Fruit fly (Drosophila melanogaster) whole organism, embryonic: ENCODE data around the gene Yip1d1.

Source experiments
- CG31441 ChIP-seq: fragments of 200-800 bp; sonication (Bioruptor generic); IDR thresholded peaks from 2 replicates; pipeline ENCODE4 v1.3.6; 2022; ENCODE audit warnings: missing biosample characterization, missing genetic modification characterization
- Hand ChIP-seq: fragments of 200-800 bp; sonication (Bioruptor generic); optimal IDR thresholded peaks from 2 replicates; lab custom pipeline; 2017; ENCODE audit warnings: mild to moderate bottlenecking, missing biosample characterization, missing genetic modification reagents, missing genetic modification characterization
- Hr78 ChIP-seq, 2 experiments: fragments of 200-800 bp in 1 of 2; fragments of >200 bp in 1 of 2; sonication (Bioruptor generic) in 1 of 2; optimal IDR thresholded peaks; 2 replicates each; lab custom pipeline; 2017 to 2019; ENCODE audit warnings: missing biosample characterization in 2 of 2, missing genetic modification characterization in 2 of 2, mild to moderate bottlenecking in 1 of 2, moderate library complexity in 1 of 2
- Oaz ChIP-seq: fragments of 200-800 bp; sonication (Bioruptor generic); IDR thresholded peaks from 2 replicates; pipeline ENCODE4 v1.3.6; 2022; ENCODE audit warnings: missing biosample characterization, missing genetic modification characterization
- Sox102F ChIP-seq: fragments of 200-800 bp; sonication (Bioruptor generic); optimal IDR thresholded peaks from 2 replicates; lab custom pipeline; 2018; ENCODE audit warnings: missing biosample characterization, mild to moderate bottlenecking, missing genetic modification characterization, moderate library complexity
- ac ChIP-seq: fragments of 200-800 bp; sonication (Bioruptor generic); optimal IDR thresholded peaks from 3 replicates; lab custom pipeline; 2017; ENCODE audit warnings: missing biosample characterization, mild to moderate bottlenecking, missing genetic modification characterization
- bbx ChIP-seq: fragments of 200-800 bp; sonication (Bioruptor generic); IDR thresholded peaks from 2 replicates; pipeline ENCODE4 v1.3.6; 2022; ENCODE audit warnings: missing biosample characterization, missing genetic modification characterization; ENCODE audit not compliant: partially characterized antibody
- btn ChIP-seq: fragments of 200-800 bp; sonication (Bioruptor generic); optimal IDR thresholded peaks from 2 replicates; lab custom pipeline; 2016; ENCODE audit warnings: missing biosample characterization, missing genetic modification characterization
- dmrt11E ChIP-seq: fragments of 200-800 bp; sonication (Bioruptor generic); optimal IDR thresholded peaks from 3 replicates; lab custom pipeline; 2018; ENCODE audit warnings: missing biosample characterization, mild to moderate bottlenecking, missing genetic modification characterization, moderate library complexity
- gcm ChIP-seq: fragments of 200-800 bp; sonication (Bioruptor generic); optimal IDR thresholded peaks from 2 replicates; lab custom pipeline; 2019; ENCODE audit warnings: missing biosample characterization, mild to moderate bottlenecking, missing genetic modification characterization, moderate library complexity
- pan ChIP-seq, 4 experiments: fragments of >200 bp in 3 of 4; fragments of 200-800 bp in 1 of 4; sonication (Bioruptor generic) in 1 of 4; optimal IDR thresholded peaks in 3 of 4; IDR thresholded peaks in 1 of 4; 2 replicates each; pipeline versions ENCODE4 v1.3.6 to Lab custom; 2017 to 2022; ENCODE audit warnings: missing biosample characterization in 2 of 4, missing genetic modification characterization in 2 of 4, mixed read lengths in 1 of 4

DNA sequence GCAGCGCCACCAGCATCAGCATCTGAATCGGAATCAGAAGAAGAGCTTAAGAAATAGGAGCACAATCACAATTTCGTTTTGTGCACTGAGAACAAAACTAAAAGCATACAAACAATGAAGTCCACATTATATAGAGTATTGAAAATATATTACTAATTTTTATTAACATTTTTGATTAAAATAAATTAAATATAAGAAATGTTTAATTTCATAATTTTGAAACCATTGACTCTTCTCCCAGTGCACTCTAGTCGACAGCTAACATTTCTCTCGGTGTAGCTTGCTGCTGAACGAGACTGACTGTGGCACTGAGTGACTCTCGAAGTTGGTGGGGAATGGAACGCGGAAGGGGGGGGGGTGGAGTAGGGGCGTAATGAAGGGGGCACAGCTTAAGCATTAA, 49.8 kb downstream of the Yip1d1 start:
- no peak for TF ChIP-seq dmrt11E
- no peak for TF ChIP-seq Oaz (GFP tag; lab: Robert Waterston, UW)
- TF ChIP-seq pan (optimal IDR thresholded peaks at IDR 0.05; lab: Kevin White, UChicago) = no peak
- no peak for TF ChIP-seq pan (GFP tag; optimal IDR thresholded peaks at IDR 0.05 in 1 of 2, IDR thresholded peaks at IDR 0.05 in 1 of 2)
- no peak for TF ChIP-seq Hand (GFP tag; lab: Kevin White, UChicago)
- no peak for TF ChIP-seq Hr78 (GFP tag; optimal IDR thresholded peaks at IDR 0.05; lab: Kevin White, UChicago)
- TF ChIP-seq btn (GFP tag; lab: Kevin White, UChicago) = no peak
- TF ChIP-seq bbx (GFP tag; lab: Robert Waterston, UW) = no peak
- peak; percentile 50 for TF ChIP-seq Sox102F (GFP tag; lab: Kevin White, UChicago)
- TF ChIP-seq gcm (GFP tag; lab: Kevin White, UChicago) = no peak
- no peak for TF ChIP-seq ac (GFP tag; lab: Kevin White, UChicago)
- TF ChIP-seq CG31441 (GFP tag; lab: Robert Waterston, UW) = peak; percentile 39
